Fruit fly (Drosophila melanogaster): Measurements from ENCODE around the gene RpS5a.

DNA sequence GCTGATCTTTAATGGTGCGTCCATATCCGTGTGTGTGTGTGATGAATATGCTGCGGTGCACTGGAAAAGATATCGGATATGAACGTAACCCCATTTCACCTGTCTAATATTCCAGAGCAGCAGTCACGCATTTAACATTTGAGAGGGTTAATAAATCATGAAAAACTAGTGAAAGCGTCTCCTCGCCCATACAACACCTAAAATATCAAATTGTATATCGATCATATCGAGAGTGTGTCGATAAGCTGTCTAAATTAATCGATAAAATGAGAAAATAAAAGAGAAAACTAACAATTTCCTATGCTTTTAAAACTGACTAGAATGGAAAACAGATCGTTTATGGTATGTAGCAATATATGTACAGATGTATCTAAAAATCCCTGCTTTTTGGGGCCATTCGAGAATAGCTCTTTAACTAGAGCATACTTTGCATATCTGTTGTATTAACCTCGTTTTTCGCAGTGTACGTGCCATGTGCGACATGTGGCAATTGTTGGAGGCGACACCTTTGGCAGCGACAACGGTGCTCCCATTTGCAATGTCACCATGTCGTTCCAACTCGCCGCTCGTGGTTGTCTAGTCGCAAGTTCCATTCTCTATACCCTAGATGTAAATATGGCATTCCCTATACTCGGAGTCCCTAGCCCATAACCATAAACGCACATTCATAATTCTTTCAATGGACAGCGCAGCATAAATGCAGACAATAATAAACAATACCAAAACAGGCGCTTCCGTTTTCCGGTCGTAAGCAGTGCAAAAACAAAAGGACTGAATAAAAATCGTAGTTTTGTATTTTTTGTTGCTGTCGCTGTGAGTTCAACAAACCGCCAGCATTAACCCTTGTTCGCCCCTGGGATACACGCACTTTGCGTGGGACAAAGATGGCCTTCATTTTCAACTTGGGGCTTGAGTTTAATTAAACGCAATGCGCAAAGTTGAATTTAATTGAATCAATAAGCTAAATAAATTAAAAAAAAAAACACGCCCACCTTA lies 35.8 kb downstream of the RpS5a start:
- TF ChIP-seq CG8478 (optimal IDR thresholded peaks at IDR 0.05) (no peak), CTCF (optimal IDR thresholded peaks at IDR 0.05) (no peak)

All from S2 (cell line).